Worm (Caenorhabditis elegans): Measurements from ENCODE around the gene F22F1.3.

- TF ChIP-seq swsn-7 (tag; optimal IDR thresholded peaks at IDR 0.05) = no peak
- no peak for TF ChIP-seq efl-1 (optimal IDR thresholded peaks at IDR 0.05)
- peak in 1 of 2 experiments; percentile 89 for TF ChIP-seq efl-1 (GFP tag; optimal IDR thresholded peaks at IDR 0.05 in 1 of 2)
- TF ChIP-seq unc-30 (tag; optimal IDR thresholded peaks at IDR 0.05) = no peak
- TF ChIP-seq nhr-237 (tag; optimal IDR thresholded peaks at IDR 0.05) = no peak
- no peak for TF ChIP-seq jun-1 (tag; optimal IDR thresholded peaks at IDR 0.05)
- TF ChIP-seq nhr-84 (tag; optimal IDR thresholded peaks at IDR 0.05) = no peak
- TF ChIP-seq zag-1 (tag; optimal IDR thresholded peaks at IDR 0.05) = no peak
- no peak for TF ChIP-seq ztf-4 (tag; optimal IDR thresholded peaks at IDR 0.05)
Measured at ce11 chrX:8169534-8169933, 6.7 kb upstream of the F22F1.3 start, which contains the start of gene C17H11.2.

Data from whole organism, L1 larva.